Worm (Caenorhabditis elegans) whole organism, late embryonic: ENCODE results near the gene F44E2.10.

Experiments used
- C08G9.2 ChIP-seq: sonication (generic microtip); optimal IDR thresholded peaks from 2 replicates; lab custom pipeline; 2016; ENCODE audit warnings: mild to moderate bottlenecking, missing genetic modification characterization, moderate library complexity, missing compliant biosample characterization
- F13H6.1 ChIP-seq: sonication (generic microtip); optimal IDR thresholded peaks from 2 replicates; lab custom pipeline; 2016; ENCODE audit warnings: missing genetic modification characterization, missing compliant biosample characterization
- K09A11.1 ChIP-seq: sonication (generic microtip); optimal IDR thresholded peaks from 2 replicates; lab custom pipeline; 2017; ENCODE audit warnings: antibody characterized with exemption, mild to moderate bottlenecking, missing genetic modification characterization, missing compliant biosample characterization; ENCODE audit not compliant: insufficient read depth
- T23F11.4 ChIP-seq: fragments of 200-800 bp; sonication (Bioruptor generic); optimal IDR thresholded peaks from 2 replicates; lab custom pipeline; 2018; ENCODE audit warnings: mild to moderate bottlenecking, missing genetic modification characterization, missing compliant biosample characterization
- ama-1 ChIP-seq: fragments of 150-350 bp; optimal IDR thresholded peaks from 2 replicates; lab custom pipeline; 2014
- ceh-14 ChIP-seq: sonication (generic microtip); optimal IDR thresholded peaks from 2 replicates; lab custom pipeline; 2016; ENCODE audit warnings: missing genotype, missing genetic modification characterization, missing compliant biosample characterization
- ceh-18 ChIP-seq: sonication (generic microtip); optimal IDR thresholded peaks from 2 replicates; lab custom pipeline; 2016; ENCODE audit warnings: missing genetic modification characterization, missing compliant biosample characterization
- ceh-19 ChIP-seq: fragments of 200-800 bp; sonication (Bioruptor generic); optimal IDR thresholded peaks from 2 replicates; lab custom pipeline; 2018; ENCODE audit warnings: mild to moderate bottlenecking, missing genetic modification characterization, missing compliant biosample characterization
- ceh-2 ChIP-seq: sonication (generic microtip); optimal IDR thresholded peaks from 2 replicates; lab custom pipeline; 2016; ENCODE audit warnings: missing genotype, missing genetic modification characterization, missing compliant biosample characterization
- ceh-22 ChIP-seq: sonication (generic microtip); optimal IDR thresholded peaks from 2 replicates; lab custom pipeline; 2017; ENCODE audit warnings: missing biosample characterization, missing genetic modification characterization
- ceh-24 ChIP-seq: sonication (generic microtip); optimal IDR thresholded peaks from 2 replicates; lab custom pipeline; 2016; ENCODE audit warnings: mild to moderate bottlenecking, missing genetic modification characterization, missing compliant biosample characterization
- ceh-30 ChIP-seq: fragments of 150-350 bp; optimal IDR thresholded peaks from 2 replicates; lab custom pipeline; 2014; ENCODE audit warnings: missing biosample characterization, missing genetic modification characterization
- ceh-31 ChIP-seq: sonication (generic microtip); optimal IDR thresholded peaks from 2 replicates; lab custom pipeline; 2016; ENCODE audit warnings: missing genetic modification characterization, missing compliant biosample characterization
- ceh-34 ChIP-seq: sonication (generic microtip); optimal IDR thresholded peaks from 2 replicates; lab custom pipeline; 2016; ENCODE audit warnings: mild to moderate bottlenecking, missing genetic modification characterization, missing compliant biosample characterization
- ceh-45 ChIP-seq: fragments of 200-800 bp; sonication (Bioruptor generic); IDR thresholded peaks from 2 replicates; pipeline ENCODE4 v1.3.6; 2022; ENCODE audit warnings: missing genetic modification reagents, missing genetic modification characterization, missing compliant biosample characterization
- ceh-48 ChIP-seq: sonication (generic microtip); optimal IDR thresholded peaks from 2 replicates; lab custom pipeline; 2016; ENCODE audit warnings: missing genetic modification characterization, inconsistent platforms, missing compliant biosample characterization
- ceh-6 ChIP-seq: fragments of 200-800 bp; sonication (Bioruptor generic); optimal IDR thresholded peaks from 2 replicates; lab custom pipeline; 2018; ENCODE audit warnings: mild to moderate bottlenecking, missing genetic modification characterization, missing compliant biosample characterization
- ceh-9 ChIP-seq: sonication (generic microtip); optimal IDR thresholded peaks from 2 replicates; lab custom pipeline; 2016; ENCODE audit warnings: mild to moderate bottlenecking, missing genetic modification characterization, inconsistent platforms, missing compliant biosample characterization
- dve-1 ChIP-seq: sonication (generic microtip); optimal IDR thresholded peaks from 2 replicates; lab custom pipeline; 2017; ENCODE audit warnings: antibody characterized with exemption, mild to moderate bottlenecking, missing genetic modification characterization, missing compliant biosample characterization
- ets-4 ChIP-seq: sonication (generic microtip); optimal IDR thresholded peaks from 2 replicates; lab custom pipeline; 2016; ENCODE audit warnings: missing genetic modification characterization, missing compliant biosample characterization
- fax-1 ChIP-seq: sonication (generic microtip); optimal IDR thresholded peaks from 2 replicates; lab custom pipeline; 2016; ENCODE audit warnings: missing genotype, missing genetic modification characterization, missing compliant biosample characterization
- fkh-10 ChIP-seq: fragments of 150-350 bp; optimal IDR thresholded peaks from 2 replicates; lab custom pipeline; 2014; ENCODE audit warnings: missing biosample characterization, missing genetic modification reagents, missing genetic modification characterization
- hlh-13 ChIP-seq: fragments of 200-800 bp; sonication (Bioruptor generic); optimal IDR thresholded peaks from 2 replicates; lab custom pipeline; 2018; ENCODE audit warnings: mild to moderate bottlenecking, missing genetic modification characterization, missing compliant biosample characterization
- hlh-15 ChIP-seq: sonication (generic microtip); optimal IDR thresholded peaks from 2 replicates; lab custom pipeline; 2016; ENCODE audit warnings: missing genetic modification characterization, missing compliant biosample characterization
- hlh-30 ChIP-seq: sonication (generic microtip); optimal IDR thresholded peaks from 2 replicates; lab custom pipeline; 2017; ENCODE audit warnings: antibody characterized with exemption, missing genetic modification characterization, missing compliant biosample characterization; ENCODE audit not compliant: insufficient read depth
- hlh-8 ChIP-seq: sonication (generic microtip); optimal IDR thresholded peaks from 2 replicates; lab custom pipeline; 2016; ENCODE audit warnings: missing genotype, missing genetic modification characterization, missing compliant biosample characterization
- lin-11 ChIP-seq: fragments of 200-800 bp; sonication (Bioruptor generic); optimal IDR thresholded peaks from 2 replicates; lab custom pipeline; 2018; ENCODE audit warnings: mild to moderate bottlenecking, missing genetic modification characterization, missing compliant biosample characterization
- madf-2 ChIP-seq: sonication (generic microtip); optimal IDR thresholded peaks from 2 replicates; lab custom pipeline; 2017; ENCODE audit warnings: missing genetic modification characterization, missing compliant biosample characterization
- mec-3 ChIP-seq: sonication (generic microtip); optimal IDR thresholded peaks from 2 replicates; lab custom pipeline; 2016; ENCODE audit warnings: borderline replicate concordance, missing genetic modification characterization, missing compliant biosample characterization
- nfya-1 ChIP-seq: sonication (generic microtip); optimal IDR thresholded peaks from 2 replicates; lab custom pipeline; 2017; ENCODE audit warnings: missing genetic modification characterization, mild to moderate bottlenecking, missing compliant biosample characterization, antibody characterized with exemption, moderate library complexity
- nhr-11 ChIP-seq: fragments of 150-350 bp; optimal IDR thresholded peaks from 2 replicates; lab custom pipeline; 2014; ENCODE audit warnings: missing biosample characterization, missing genetic modification characterization
- npax-4 ChIP-seq: sonication (generic microtip); optimal IDR thresholded peaks from 2 replicates; lab custom pipeline; 2016; ENCODE audit warnings: missing genetic modification characterization, missing compliant biosample characterization
- odd-2 ChIP-seq: sonication (generic microtip); optimal IDR thresholded peaks from 2 replicates; lab custom pipeline; 2017; ENCODE audit warnings: antibody characterized with exemption, mild to moderate bottlenecking, missing genetic modification characterization, missing compliant biosample characterization
- pag-3 ChIP-seq: sonication (generic microtip); optimal IDR thresholded peaks from 2 replicates; lab custom pipeline; 2016; ENCODE audit warnings: missing compliant biosample characterization, missing genetic modification characterization, borderline replicate concordance
- pat-9 ChIP-seq: fragments of 200-800 bp; sonication (Bioruptor generic); optimal IDR thresholded peaks from 2 replicates; lab custom pipeline; 2018; ENCODE audit warnings: mild to moderate bottlenecking, missing genetic modification characterization, moderate library complexity, missing compliant biosample characterization
- pax-1 ChIP-seq: fragments of 150-350 bp; optimal IDR thresholded peaks from 2 replicates; lab custom pipeline; 2014; ENCODE audit warnings: missing biosample characterization, missing genetic modification characterization
- pha-4 ChIP-seq: fragments of 150-350 bp; optimal IDR thresholded peaks from 2 replicates; lab custom pipeline; 2018; ENCODE audit warnings: missing biosample characterization, missing genetic modification reagents, missing genetic modification characterization
- pqm-1 ChIP-seq: sonication (generic microtip); optimal IDR thresholded peaks from 2 replicates; lab custom pipeline; 2016; ENCODE audit warnings: missing genetic modification characterization, missing compliant biosample characterization
- pros-1 ChIP-seq: fragments of 150-350 bp; optimal IDR thresholded peaks from 2 replicates; lab custom pipeline; 2014; ENCODE audit warnings: missing biosample characterization, missing genetic modification reagents, missing genetic modification characterization
- rnt-1 ChIP-seq: sonication (generic microtip); optimal IDR thresholded peaks from 2 replicates; lab custom pipeline; 2016; ENCODE audit warnings: missing genetic modification characterization, missing compliant biosample characterization
- sdc-2 ChIP-seq: sonication (generic microtip); optimal IDR thresholded peaks from 2 replicates; lab custom pipeline; 2016; ENCODE audit warnings: missing genotype, missing genetic modification characterization, missing compliant biosample characterization
- sox-4 ChIP-seq: sonication (generic microtip); optimal IDR thresholded peaks from 2 replicates; lab custom pipeline; 2017; ENCODE audit warnings: mild to moderate bottlenecking, missing genetic modification characterization, inconsistent platforms, missing compliant biosample characterization
- syd-9 ChIP-seq: sonication (generic microtip); optimal IDR thresholded peaks from 2 replicates; lab custom pipeline; 2016; ENCODE audit warnings: mild to moderate bottlenecking, missing genetic modification characterization, moderate library complexity, missing compliant biosample characterization
- tbx-2 ChIP-seq: sonication (generic microtip); optimal IDR thresholded peaks from 2 replicates; lab custom pipeline; 2016; ENCODE audit warnings: missing genetic modification characterization, missing compliant biosample characterization
- ttx-3 ChIP-seq: sonication (generic microtip); optimal IDR thresholded peaks from 2 replicates; lab custom pipeline; 2016; ENCODE audit warnings: missing genetic modification reagents, missing genetic modification characterization, missing compliant biosample characterization
- unc-3 ChIP-seq, 2 experiments: fragments of 200-800 bp in 1 of 2; sonication (Bioruptor generic) in 1 of 2; sonication (generic microtip) in 1 of 2; conservative IDR thresholded peaks in 1 of 2; optimal IDR thresholded peaks in 1 of 2; 2 replicates each; pipeline versions ENCODE4 v1.3.6 to Lab custom; 2016 to 2022; ENCODE audit warnings: missing compliant biosample characterization in 2 of 2, missing genetic modification characterization in 2 of 2, missing genetic modification reagents in 1 of 2
- unc-42 ChIP-seq: sonication (generic microtip); optimal IDR thresholded peaks from 2 replicates; lab custom pipeline; 2016; ENCODE audit warnings: missing genotype, missing genetic modification characterization, missing compliant biosample characterization
- unc-55 ChIP-seq: sonication (generic microtip); optimal IDR thresholded peaks from 2 replicates; lab custom pipeline; 2017; ENCODE audit warnings: missing biosample characterization, missing genetic modification reagents, missing genetic modification characterization
- unc-86 ChIP-seq: sonication (generic microtip); optimal IDR thresholded peaks from 2 replicates; lab custom pipeline; 2016; ENCODE audit warnings: missing genetic modification characterization, missing compliant biosample characterization
- zip-5 ChIP-seq: sonication (generic microtip); optimal IDR thresholded peaks from 2 replicates; lab custom pipeline; 2016; ENCODE audit warnings: missing genetic modification characterization, missing compliant biosample characterization
- ztf-16 ChIP-seq: sonication (generic microtip); optimal IDR thresholded peaks from 2 replicates; lab custom pipeline; 2017; ENCODE audit warnings: missing genetic modification characterization, missing compliant biosample characterization

Gene F44E2.10

ce11 chrIII:8799964-8800795, 30.7 kb downstream of the F44E2.10 start, which contains the start of gene F54F2.6:
Gene F54F2.6 (minus strand): TSS chrIII:8800701.
- TF ChIP-seq ceh-24: no peak
- TF ChIP-seq ceh-2 (tag; lab: Kevin White, UChicago): peak; percentile 57
- peak; percentile 58 for TF ChIP-seq sdc-2 (tag; lab: Kevin White, UChicago)
- peak; percentile 27 for TF ChIP-seq mec-3 (tag; lab: Kevin White, UChicago)
- peak; percentile 86 for TF ChIP-seq unc-42 (tag; lab: Kevin White, UChicago)
- peak; percentile 45 for TF ChIP-seq F13H6.1 (tag; lab: Kevin White, UChicago)
- peak; percentile 77 for TF ChIP-seq ceh-19 (GFP tag; lab: Kevin White, UChicago)
- TF ChIP-seq unc-55 (GFP tag; lab: Kevin White, UChicago): peak; percentile 91
- TF ChIP-seq ttx-3 (tag; lab: Kevin White, UChicago): no peak
- TF ChIP-seq pax-1 (tag; lab: Kevin White, UChicago): no peak
- TF ChIP-seq syd-9: peak; percentile 69
- peak; percentile 50 for TF ChIP-seq fax-1 (tag; lab: Kevin White, UChicago)
- no peak for TF ChIP-seq ceh-45 (GFP tag; lab: Robert Waterston, UW)
- TF ChIP-seq odd-2: no peak
- TF ChIP-seq ceh-22 (tag; lab: Kevin White, UChicago): peak; percentile 69
- peak; percentile 57 for TF ChIP-seq unc-86 (tag; lab: Kevin White, UChicago)
- peak; percentile 84 for TF ChIP-seq ceh-14 (tag; lab: Kevin White, UChicago)
- TF ChIP-seq lin-11 (tag; lab: Kevin White, UChicago): no peak
- TF ChIP-seq rnt-1 (tag; lab: Kevin White, UChicago): peak; percentile 60
- peak; percentile 64 for TF ChIP-seq ama-1 (lab: Kevin White, UChicago)
- TF ChIP-seq fkh-10 (GFP tag; lab: Kevin White, UChicago): no peak
- TF ChIP-seq K09A11.1: peak; percentile 47
- peak; percentile 53 for TF ChIP-seq pqm-1 (tag; lab: Kevin White, UChicago)
- no peak for TF ChIP-seq pat-9 (tag; lab: Kevin White, UChicago)
- peak; percentile 80 for TF ChIP-seq tbx-2 (tag; lab: Kevin White, UChicago)
- no peak for TF ChIP-seq T23F11.4
- peak; percentile 96 for TF ChIP-seq ceh-18 (tag; lab: Kevin White, UChicago)
- peak; percentile 0 for TF ChIP-seq ceh-48
- peak; percentile 60 for TF ChIP-seq hlh-8 (tag; lab: Kevin White, UChicago)
- no peak for TF ChIP-seq sox-4 (tag; lab: Kevin White, UChicago)
- TF ChIP-seq pros-1 (tag; lab: Kevin White, UChicago): peak; percentile 78
- peak; percentile 96 for TF ChIP-seq nfya-1
- peak; percentile 88 for TF ChIP-seq ceh-34 (tag; lab: Kevin White, UChicago)
- TF ChIP-seq C08G9.2: no peak
- 0 out of 2 replicates have a peak, but pooled peaks have one; percentile 24 for TF ChIP-seq unc-3 (GFP tag; conservative IDR thresholded peaks at IDR 0.05; lab: Robert Waterston, UW)
- TF ChIP-seq unc-3 (tag; optimal IDR thresholded peaks at IDR 0.05; lab: Kevin White, UChicago): peak; percentile 42
- no peak for TF ChIP-seq ets-4
- no peak for TF ChIP-seq ceh-9 (tag; lab: Kevin White, UChicago)
- TF ChIP-seq hlh-15 (tag; lab: Kevin White, UChicago): no peak
- TF ChIP-seq zip-5 (tag; lab: Kevin White, UChicago): peak; percentile 14
- no peak for TF ChIP-seq dve-1 (tag; lab: Kevin White, UChicago)
- TF ChIP-seq pag-3: no peak
- peak; percentile 41 for TF ChIP-seq ztf-16 (tag; lab: Kevin White, UChicago)
- no peak for TF ChIP-seq nhr-11 (tag; lab: Kevin White, UChicago)
- TF ChIP-seq ceh-31 (tag; lab: Kevin White, UChicago): peak; percentile 91
- no peak for TF ChIP-seq hlh-13 (GFP tag; lab: Kevin White, UChicago)
- no peak for TF ChIP-seq pha-4 (tag; lab: Kevin White, UChicago)
- peak; percentile 88 for TF ChIP-seq hlh-30
- TF ChIP-seq npax-4: no peak
- TF ChIP-seq ceh-6: no peak
- peak; percentile 3 for TF ChIP-seq ceh-30 (tag; lab: Kevin White, UChicago)
- TF ChIP-seq madf-2 (tag; lab: Kevin White, UChicago): no peak
